Worm (Caenorhabditis elegans): ENCODE data around the gene T19H12.15.

DNA sequence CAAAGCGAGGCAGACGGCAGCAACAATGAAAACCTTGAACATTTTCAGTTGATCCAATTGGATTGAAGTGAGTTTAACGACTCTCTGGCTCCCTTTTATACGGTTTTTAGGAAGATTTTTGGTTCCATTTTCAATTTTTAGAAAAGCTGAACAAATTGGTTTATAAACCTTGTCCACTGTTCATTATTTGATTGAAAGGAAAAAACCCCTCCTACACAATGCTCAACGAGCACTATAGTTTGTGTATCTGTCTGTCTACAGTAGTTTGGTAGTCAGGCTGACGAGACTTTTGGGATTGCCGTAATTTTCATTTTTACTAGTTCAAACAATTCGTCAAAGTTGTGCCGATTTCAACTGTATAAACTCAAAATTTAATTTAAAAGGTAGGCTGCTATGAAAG is at the start of gene T19H12.15:
- TF ChIP-seq efl-1 (optimal IDR thresholded peaks at IDR 0.05) = no peak
- no peak for TF ChIP-seq efl-1 (GFP tag; optimal IDR thresholded peaks at IDR 0.05 in 1 of 2)
- no peak for TF ChIP-seq pax-3 (tag; optimal IDR thresholded peaks at IDR 0.05)
- no peak for TF ChIP-seq isw-1 (GFP tag; IDR thresholded peaks at IDR 0.05)

All from whole organism, L1 larva.